Fruit fly (Drosophila melanogaster): ENCODE measurements around the gene Rga.

dm6 chr3R:5636519-5637430, 23.9 kb upstream of the Rga start, which contains the start of the genes CG31548 and CG12170:
- TF ChIP-seq psq (optimal IDR thresholded peaks at IDR 0.05) (no peak), CG8478 (optimal IDR thresholded peaks at IDR 0.05) (no peak), EcR (GFP tag; optimal IDR thresholded peaks at IDR 0.05) (no peak)

Data from whole organism.